Worm (Caenorhabditis elegans): ENCODE results near the gene alh-5.

- TF ChIP-seq him-1 (tag; optimal IDR thresholded peaks at IDR 0.05), result no peak
- TF ChIP-seq dao-5 (tag; optimal IDR thresholded peaks at IDR 0.05), result no peak
- no peak for TF ChIP-seq W03F9.2 (tag; optimal IDR thresholded peaks at IDR 0.05)
These were observed 8.0 kb downstream of the alh-5 start for ce11 chrV:1991381-1991780.
